Fruit fly (Drosophila melanogaster) whole organism, wandering third instar larva: Measurements from ENCODE around the gene CG13247.
A peak's percentile ranks its signal among the peaks of the same experiment; 100 is the strongest.

Source experiments
- Abd-B ChIP-seq: fragments of >200 bp; optimal IDR thresholded peaks from 2 replicates; lab custom pipeline; 2017; ENCODE audit warnings: missing biosample characterization, missing genetic modification characterization
- CG32264 ChIP-seq: fragments of 200-800 bp; sonication (Bioruptor generic); optimal IDR thresholded peaks from 2 replicates; lab custom pipeline; 2016; ENCODE audit warnings: missing biosample characterization, missing genetic modification characterization
- CG9705 ChIP-seq: fragments of 200-800 bp; sonication (Bioruptor generic); optimal IDR thresholded peaks from 2 replicates; lab custom pipeline; 2018; ENCODE audit warnings: missing biosample characterization, mild to moderate bottlenecking, missing genetic modification characterization
- CrebA ChIP-seq: fragments of 200-800 bp; sonication (Bioruptor generic); optimal IDR thresholded peaks from 2 replicates; lab custom pipeline; 2016; ENCODE audit warnings: missing biosample characterization, mild to moderate bottlenecking, missing genetic modification characterization, borderline replicate concordance
- Dfd ChIP-seq: fragments of >200 bp; optimal IDR thresholded peaks from 2 replicates; lab custom pipeline; 2017; ENCODE audit warnings: missing biosample characterization, missing genetic modification characterization
- Dif ChIP-seq: fragments of 200-275, 200-300 bp; sonication (Bioruptor generic); optimal IDR thresholded peaks from 2 replicates; lab custom pipeline; 2018; ENCODE audit warnings: missing biosample characterization, missing genetic modification characterization; ENCODE audit not compliant: partially characterized antibody
- GATAd ChIP-seq: sonication (Bioruptor generic); optimal IDR thresholded peaks from 2 replicates; lab custom pipeline; 2016; ENCODE audit warnings: missing biosample characterization, missing genetic modification characterization
- HLH106 ChIP-seq: fragments of 200-800 bp; optimal IDR thresholded peaks from 3 replicates; lab custom pipeline; 2019; ENCODE audit warnings: missing biosample characterization, mild to moderate bottlenecking, missing genetic modification characterization, moderate library complexity
- Hnf4 ChIP-seq: fragments of 200-800 bp; sonication (Bioruptor generic); optimal IDR thresholded peaks from 2 replicates; lab custom pipeline; 2016; ENCODE audit warnings: missing biosample characterization, mild to moderate bottlenecking, missing genetic modification characterization
- Hr78 ChIP-seq: fragments of >200 bp; optimal IDR thresholded peaks from 2 replicates; lab custom pipeline; 2017; ENCODE audit warnings: missing biosample characterization, missing genetic modification characterization
- Hr83 ChIP-seq: fragments of 200-300 bp; sonication (Bioruptor generic); optimal IDR thresholded peaks from 2 replicates; lab custom pipeline; 2016; ENCODE audit warnings: missing biosample characterization, mild to moderate bottlenecking, missing genetic modification characterization, moderate library complexity; ENCODE audit not compliant: poor library complexity, severe bottlenecking
- Jra ChIP-seq: sonication (Bioruptor generic); optimal IDR thresholded peaks from 2 replicates; lab custom pipeline; 2016; ENCODE audit warnings: missing biosample characterization, missing genetic modification characterization
- Mio ChIP-seq: sonication (Bioruptor generic); optimal IDR thresholded peaks from 2 replicates; lab custom pipeline; 2016; ENCODE audit warnings: missing biosample characterization, missing genetic modification characterization
- Myc ChIP-seq: fragments of >200 bp; optimal IDR thresholded peaks from 2 replicates; lab custom pipeline; 2017
- N ChIP-seq: fragments of >200 bp; optimal IDR thresholded peaks from 2 replicates; lab custom pipeline; 2018; ENCODE audit warnings: missing biosample characterization, missing external identifiers, missing genetic modification characterization
- OdsH ChIP-seq: fragments of 200-800 bp; sonication (Bioruptor generic); optimal IDR thresholded peaks from 2 replicates; lab custom pipeline; 2016; ENCODE audit warnings: missing biosample characterization, mild to moderate bottlenecking, missing genetic modification characterization
- Rel ChIP-seq, 2 experiments: fragments of 200-800 bp; sonication (Bioruptor generic) in 1 of 2; optimal IDR thresholded peaks; 2 replicates in 1 of 2; 3 replicates in 1 of 2; lab custom pipeline; 2016 to 2019; ENCODE audit warnings: mild to moderate bottlenecking in 2 of 2, missing biosample characterization in 2 of 2, missing genetic modification characterization in 2 of 2, moderate library complexity in 1 of 2
- Sp1 ChIP-seq: fragments of 200-800 bp; sonication (Bioruptor generic); optimal IDR thresholded peaks from 3 replicates; lab custom pipeline; 2019; ENCODE audit warnings: missing biosample characterization, mild to moderate bottlenecking, missing genetic modification characterization, moderate library complexity
- Vsx2 ChIP-seq: fragments of 200-300, 225-300 bp; sonication (Bioruptor generic); optimal IDR thresholded peaks from 2 replicates; lab custom pipeline; 2018; ENCODE audit warnings: missing biosample characterization, missing genetic modification characterization; ENCODE audit not compliant: partially characterized antibody
- br ChIP-seq: fragments of 200-800 bp; sonication (Bioruptor generic); optimal IDR thresholded peaks from 2 replicates; lab custom pipeline; 2016; ENCODE audit warnings: missing biosample characterization, missing genetic modification characterization
- brk ChIP-seq: fragments of 200-800 bp; sonication (Bioruptor generic); optimal IDR thresholded peaks from 2 replicates; lab custom pipeline; 2016; ENCODE audit warnings: missing biosample characterization, mild to moderate bottlenecking, missing genetic modification characterization
- dl ChIP-seq, 2 experiments: fragments of 175-275, 200-275 bp in 1 of 2; fragments of 200-275 bp in 1 of 2; sonication (Bioruptor generic); optimal IDR thresholded peaks; lab custom pipeline; 2018; ENCODE audit warnings: mild to moderate bottlenecking in 2 of 2, missing biosample characterization in 2 of 2, missing genetic modification characterization in 2 of 2, moderate library complexity in 2 of 2; ENCODE audit not compliant: partially characterized antibody in 2 of 2, insufficient read depth in 1 of 2
- dmrt93B ChIP-seq: fragments of 200-800 bp; sonication (Bioruptor generic); optimal IDR thresholded peaks from 2 replicates; lab custom pipeline; 2018; ENCODE audit warnings: missing biosample characterization, mild to moderate bottlenecking, missing genetic modification characterization
- dsf ChIP-seq: sonication (Bioruptor generic); optimal IDR thresholded peaks from 2 replicates; lab custom pipeline; 2016; ENCODE audit warnings: missing biosample characterization, missing genetic modification characterization, borderline replicate concordance
- ey ChIP-seq: fragments of 200-800 bp; sonication (Bioruptor generic); optimal IDR thresholded peaks from 2 replicates; lab custom pipeline; 2016; ENCODE audit warnings: missing biosample characterization, missing genetic modification characterization
- foxo ChIP-seq, 2 experiments: fragments of 200-800 bp; sonication (Bioruptor generic); optimal IDR thresholded peaks; 2 replicates in 1 of 2; 3 replicates in 1 of 2; lab custom pipeline; 2016 to 2017; ENCODE audit warnings: missing biosample characterization in 2 of 2, missing genetic modification characterization in 2 of 2
- fru ChIP-seq: fragments of 200-800 bp; sonication (Bioruptor generic); optimal IDR thresholded peaks from 3 replicates; lab custom pipeline; 2016; ENCODE audit warnings: missing biosample characterization, mild to moderate bottlenecking, missing genetic modification characterization
- h ChIP-seq: fragments of 200-800 bp; sonication (Bioruptor generic); optimal IDR thresholded peaks from 3 replicates; lab custom pipeline; 2016; ENCODE audit warnings: missing biosample characterization, mild to moderate bottlenecking, missing genetic modification characterization
- jim ChIP-seq: fragments of 175-275, 200-325 bp; sonication (Bioruptor generic); optimal IDR thresholded peaks from 2 replicates; lab custom pipeline; 2016; ENCODE audit warnings: missing biosample characterization, mild to moderate bottlenecking, missing genetic modification characterization
- lola ChIP-seq: fragments of >200 bp; optimal IDR thresholded peaks from 2 replicates; lab custom pipeline; 2017; ENCODE audit warnings: missing biosample characterization, missing genetic modification characterization
- pan ChIP-seq: fragments of >200 bp; optimal IDR thresholded peaks from 2 replicates; lab custom pipeline; 2017
- psq ChIP-seq: fragments of 200-800 bp; sonication (Bioruptor generic); optimal IDR thresholded peaks from 3 replicates; lab custom pipeline; 2017; ENCODE audit warnings: missing biosample characterization, mild to moderate bottlenecking, missing genetic modification characterization, moderate library complexity
- rgr ChIP-seq: fragments of 200-800 bp; sonication (Bioruptor generic); optimal IDR thresholded peaks from 3 replicates; lab custom pipeline; 2016; ENCODE audit warnings: missing biosample characterization, mild to moderate bottlenecking, missing genetic modification characterization
- sage ChIP-seq: fragments of 200-800 bp; sonication (Bioruptor generic); optimal IDR thresholded peaks from 2 replicates; lab custom pipeline; 2016; ENCODE audit warnings: missing biosample characterization, mild to moderate bottlenecking, missing genetic modification characterization
- sv ChIP-seq: fragments of 200-800 bp; sonication (Bioruptor generic); optimal IDR thresholded peaks from 3 replicates; lab custom pipeline; 2016; ENCODE audit warnings: missing biosample characterization, missing genetic modification characterization
- tai ChIP-seq: sonication (Bioruptor generic); optimal IDR thresholded peaks from 2 replicates; lab custom pipeline; 2016; ENCODE audit warnings: missing biosample characterization, missing genetic modification characterization
- usp ChIP-seq: fragments of >200 bp; optimal IDR thresholded peaks from 2 replicates; lab custom pipeline; 2017; ENCODE audit warnings: missing biosample characterization, missing genetic modification characterization
- woc ChIP-seq: sonication (Bioruptor generic); optimal IDR thresholded peaks from 2 replicates; lab custom pipeline; 2016; ENCODE audit warnings: missing biosample characterization, mild to moderate bottlenecking, missing genetic modification characterization

Gene CG13247

DNA sequence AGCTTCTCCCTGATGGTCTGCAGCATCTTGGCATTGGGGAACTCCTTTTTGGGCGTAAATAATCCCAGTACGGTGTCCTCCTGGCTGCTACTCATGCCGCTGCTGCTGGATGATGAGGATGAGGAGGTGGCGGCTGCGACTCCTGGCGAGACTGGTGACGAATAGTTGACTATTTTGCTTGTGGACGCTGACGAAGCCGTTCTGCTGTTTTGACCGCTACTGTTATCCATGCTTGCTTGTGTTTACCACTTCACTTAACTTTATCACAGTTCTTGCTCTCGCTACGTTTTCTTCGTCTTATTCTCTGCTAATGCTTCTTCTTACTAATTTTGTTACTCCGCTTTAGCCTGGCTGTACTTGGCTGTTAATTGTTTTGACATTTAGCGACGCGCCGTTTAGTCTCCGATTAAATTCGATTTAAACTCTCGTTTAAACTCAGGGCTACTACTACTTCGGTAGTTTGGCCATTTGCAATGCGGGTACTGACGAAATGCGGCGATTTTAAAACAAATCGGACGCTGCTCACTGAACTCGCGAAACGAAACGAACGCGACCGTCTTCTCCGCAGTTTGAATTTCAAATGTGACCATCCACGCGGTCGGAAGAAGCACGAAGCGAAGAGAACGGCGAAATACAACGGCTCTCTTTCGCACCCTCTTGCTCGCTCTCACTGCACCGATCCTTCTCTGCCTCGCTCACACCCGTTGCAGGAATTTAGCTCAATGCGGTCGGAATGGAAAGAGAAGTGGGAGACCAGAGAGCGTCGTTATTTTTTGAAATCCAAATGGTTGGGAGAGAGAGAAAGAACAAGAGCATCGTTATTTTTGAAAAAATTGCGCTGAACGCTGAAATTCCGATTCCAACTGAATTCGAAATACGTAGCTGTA, 31.2 kb downstream of the CG13247 start, which contains the start of gene trbl:
trbl (minus strand) TSS at position 584 of the 887 bp plus-strand sequence.
- TF ChIP-seq Mio (GFP tag; lab: Kevin White, UChicago) (no peak), ey (GFP tag; lab: Kevin White, UChicago) (no peak), sv (GFP tag; lab: Kevin White, UChicago) (no peak), CG32264 (GFP tag; lab: Kevin White, UChicago) (no peak), HLH106 (tag; lab: Kevin White, UChicago) (no peak), Hr83 (peak; percentile 54), brk (GFP tag; lab: Kevin White, UChicago) (no peak), CrebA (GFP tag; lab: Kevin White, UChicago) (no peak), CG9705 (GFP tag; lab: Kevin White, UChicago) (no peak), dmrt93B (GFP tag; lab: Kevin White, UChicago) (no peak), lola (no peak), Abd-B (GFP tag; lab: Kevin White, UChicago) (no peak), N (no peak), Dfd (GFP tag; lab: Kevin White, UChicago) (no peak), foxo (GFP tag; optimal IDR thresholded peaks at IDR 0.05; lab: Kevin White, UChicago) (no peak), Vsx2 (GFP tag; lab: Kevin White, UChicago) (peak; percentile 87), Hr78 (GFP tag; lab: Kevin White, UChicago) (no peak), Myc (lab: Kevin White, UChicago) (no peak), fru (GFP tag; lab: Kevin White, UChicago) (peak; percentile 42), Hnf4 (GFP tag; lab: Kevin White, UChicago) (no peak), rgr (GFP tag; lab: Kevin White, UChicago) (peak; percentile 33), pan (lab: Kevin White, UChicago) (no peak), Sp1 (GFP tag; lab: Kevin White, UChicago) (peak; percentile 44), br (no peak), dl (GFP tag; optimal IDR thresholded peaks at IDR 0.05; lab: Kevin White, UChicago; ENCODE audit: insufficient read depth in 1 of 2, partially characterized antibody in 2 of 2) (peak; percentile 88 to 95), psq (GFP tag; lab: Kevin White, UChicago) (peak; percentile 99), Rel (GFP tag; optimal IDR thresholded peaks at IDR 0.05; lab: Kevin White, UChicago) (no peak), Rel (tag; optimal IDR thresholded peaks at IDR 0.05; lab: Kevin White, UChicago) (peak; percentile 16), Dif (GFP tag; lab: Kevin White, UChicago) (peak; percentile 97), jim (GFP tag; lab: Kevin White, UChicago) (no peak), dsf (GFP tag; lab: Kevin White, UChicago) (no peak), GATAd (GFP tag; lab: Kevin White, UChicago) (no peak), OdsH (GFP tag; lab: Kevin White, UChicago) (no peak), sage (no peak), h (no peak), woc (GFP tag; lab: Kevin White, UChicago) (no peak), tai (GFP tag; lab: Kevin White, UChicago) (no peak), usp (no peak), Jra (GFP tag; lab: Kevin White, UChicago) (no peak)
- TF ChIP-seq, all 38 proteins: peak for 9
